Fruit fly (Drosophila melanogaster) S2 (cell line): ENCODE data around the gene Sgs5.

ENCODE experiments used
- CG8478 ChIP-seq: fragments of >200 bp; optimal IDR thresholded peaks from 2 replicates; lab custom pipeline; 2018
- CTCF ChIP-seq, 2 experiments: fragments of >200 bp; optimal IDR thresholded peaks; 2 replicates each; lab custom pipeline; 2018

DNA sequence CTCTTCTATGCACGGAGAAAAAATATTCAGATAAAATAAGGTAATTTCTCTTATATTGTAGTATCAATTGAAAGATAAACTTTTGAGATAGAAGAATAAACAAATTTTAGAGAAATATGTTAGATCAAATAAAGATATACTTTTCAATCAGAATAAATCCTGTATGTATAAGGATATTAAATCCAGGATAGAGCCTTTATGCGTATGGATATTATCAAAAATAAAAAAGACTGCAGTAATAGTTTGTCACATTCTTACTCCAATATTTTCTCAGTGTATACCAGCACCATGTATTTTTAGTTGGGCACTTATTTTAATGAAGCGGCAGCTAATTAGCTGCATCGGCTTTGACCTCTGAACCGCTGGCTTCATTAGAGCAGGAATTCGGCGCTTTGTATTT is 3.3 kb upstream of the Sgs5 start:
- TF ChIP-seq CG8478 (lab: Kevin White, UChicago) (no peak), CTCF (optimal IDR thresholded peaks at IDR 0.05; lab: Kevin White, UChicago) (no peak)
